Fruit fly (Drosophila melanogaster) whole organism, prepupa: ENCODE measurements around the gene CG33124.
A peak's percentile ranks its signal among the peaks of the same experiment; 100 is the strongest.

Experiments used
- CG11294 ChIP-seq: fragments of 200-800 bp; sonication (Bioruptor generic); IDR thresholded peaks from 2 replicates; pipeline ENCODE4 v1.3.6; 2022; ENCODE audit warnings: missing biosample characterization, missing genetic modification characterization
- CG16779 ChIP-seq: fragments of 200-800 bp; sonication (Bioruptor generic); optimal IDR thresholded peaks from 3 replicates; lab custom pipeline; 2017; ENCODE audit warnings: missing biosample characterization, mild to moderate bottlenecking, missing genetic modification characterization
- CG31627 ChIP-seq: fragments of 200-800 bp; sonication (Bioruptor generic); optimal IDR thresholded peaks from 3 replicates; lab custom pipeline; 2016; ENCODE audit warnings: missing biosample characterization, missing genetic modification characterization
- CG32006 ChIP-seq: fragments of 200-800 bp; sonication (Bioruptor generic); optimal IDR thresholded peaks from 3 replicates; lab custom pipeline; 2017; ENCODE audit warnings: missing biosample characterization, mild to moderate bottlenecking, missing genetic modification characterization
- CG6854 ChIP-seq: fragments of 200-800 bp; sonication (Bioruptor generic); optimal IDR thresholded peaks from 2 replicates; lab custom pipeline; 2017; ENCODE audit warnings: missing biosample characterization, mild to moderate bottlenecking, missing genetic modification characterization
- Ets21C ChIP-seq: fragments of 200-800 bp; sonication (Bioruptor generic); optimal IDR thresholded peaks from 3 replicates; lab custom pipeline; 2016; ENCODE audit warnings: missing biosample characterization, missing genetic modification characterization
- Hr39 ChIP-seq: fragments of 200-800 bp; sonication (Bioruptor generic); optimal IDR thresholded peaks from 2 replicates; lab custom pipeline; 2016; ENCODE audit warnings: missing biosample characterization, missing genetic modification characterization
- Lpt ChIP-seq: fragments of 200-800 bp; sonication (Bioruptor generic); optimal IDR thresholded peaks from 3 replicates; lab custom pipeline; 2016; ENCODE audit warnings: missing biosample characterization, missing genetic modification characterization
- Met ChIP-seq: fragments of 200-800 bp; sonication (Bioruptor generic); optimal IDR thresholded peaks from 3 replicates; lab custom pipeline; 2016; ENCODE audit warnings: missing biosample characterization, missing genetic modification characterization
- achi ChIP-seq: fragments of 200-800 bp; sonication (Bioruptor generic); optimal IDR thresholded peaks from 3 replicates; lab custom pipeline; 2016; ENCODE audit warnings: missing biosample characterization, missing genetic modification characterization
- lz ChIP-seq: fragments of 200-800 bp; sonication (Bioruptor generic); optimal IDR thresholded peaks from 3 replicates; lab custom pipeline; 2016; ENCODE audit warnings: missing biosample characterization, missing genetic modification characterization
- net ChIP-seq: fragments of 200-800 bp; sonication (Bioruptor generic); optimal IDR thresholded peaks from 3 replicates; lab custom pipeline; 2016; ENCODE audit warnings: missing biosample characterization, missing genetic modification characterization
- ss ChIP-seq, 2 experiments: fragments of 200-800 bp; sonication (Bioruptor generic); optimal IDR thresholded peaks; 2 replicates in 1 of 2; 3 replicates in 1 of 2; lab custom pipeline; 2017 to 2018; ENCODE audit warnings: mild to moderate bottlenecking in 2 of 2, missing biosample characterization in 2 of 2, missing genetic modification characterization in 2 of 2, moderate library complexity in 1 of 2
- topi ChIP-seq: fragments of 200-800 bp; sonication (Bioruptor generic); optimal IDR thresholded peaks from 3 replicates; lab custom pipeline; 2016; ENCODE audit warnings: missing biosample characterization, missing genetic modification characterization

DNA sequence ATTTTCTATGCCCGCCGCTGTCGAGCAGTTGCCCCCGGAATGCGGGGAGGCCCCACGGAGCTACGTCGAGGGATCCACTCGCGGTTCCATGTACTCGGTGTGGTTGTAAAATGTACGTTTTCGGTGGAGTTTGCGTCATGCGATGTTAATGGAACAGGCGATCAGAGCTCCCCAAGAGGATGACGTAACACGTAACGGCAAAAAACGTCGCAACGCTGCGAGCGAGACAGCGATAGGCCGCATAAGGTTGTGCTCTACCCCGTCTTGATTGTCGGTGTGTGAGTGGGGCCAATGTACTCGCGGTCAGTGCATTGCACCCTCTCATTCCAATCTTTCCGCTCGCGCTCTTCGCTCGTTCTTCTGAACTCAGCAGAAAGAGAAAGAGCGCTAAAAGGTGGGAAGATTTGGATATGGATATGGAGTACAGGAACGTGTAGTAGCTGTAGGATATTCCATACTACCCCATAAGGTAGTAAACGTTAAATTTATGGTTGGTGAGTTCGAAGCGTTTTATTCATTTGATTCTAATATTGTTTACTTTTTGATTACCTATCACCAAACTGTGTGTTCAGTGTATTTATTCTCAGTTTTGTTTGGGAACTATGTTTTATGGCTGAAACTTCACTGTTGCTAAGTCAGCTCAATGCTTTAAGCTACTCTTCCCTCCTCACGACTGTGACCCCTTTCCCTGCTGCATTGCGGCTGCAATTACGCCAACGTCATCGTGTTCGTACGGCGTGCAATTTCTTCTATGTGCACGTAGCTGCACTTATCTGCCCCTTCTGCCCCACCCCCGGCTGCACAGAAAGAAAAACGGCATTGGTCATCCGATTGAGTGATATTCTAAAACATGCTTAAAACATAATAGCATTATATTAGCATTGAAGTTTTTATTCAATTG lies 8.5 kb downstream of the CG33124 start:
- TF ChIP-seq Hr39, result no peak
- no peak for TF ChIP-seq topi (GFP tag; lab: Kevin White, UChicago)
- TF ChIP-seq CG32006 (GFP tag; lab: Kevin White, UChicago), result no peak
- TF ChIP-seq lz (GFP tag; lab: Kevin White, UChicago), result no peak
- no peak for TF ChIP-seq Ets21C (GFP tag; lab: Kevin White, UChicago)
- TF ChIP-seq CG16779 (tag; lab: Kevin White, UChicago), result peak; percentile 33
- TF ChIP-seq net (GFP tag; lab: Kevin White, UChicago), result no peak
- peak; percentile 29 for TF ChIP-seq CG6854 (GFP tag; lab: Kevin White, UChicago)
- peak; percentile 78 for TF ChIP-seq Met (GFP tag; lab: Kevin White, UChicago)
- TF ChIP-seq achi (GFP tag; lab: Kevin White, UChicago), result no peak
- peak in 1 of 2 experiments; percentile 31 for TF ChIP-seq ss (GFP tag; optimal IDR thresholded peaks at IDR 0.05; lab: Kevin White, UChicago)
- TF ChIP-seq CG31627 (GFP tag; lab: Kevin White, UChicago), result no peak
- no peak for TF ChIP-seq CG11294 (GFP tag; lab: Robert Waterston, UW)
- TF ChIP-seq Lpt (GFP tag; lab: Kevin White, UChicago), result peak; percentile 86
